Fruit fly (Drosophila melanogaster) whole organism, embryonic: Measurements from ENCODE around the gene pHCl-2.

Source experiments
- Aef1 ChIP-seq: fragments of 200-800 bp; sonication (Bioruptor generic); IDR thresholded peaks from 3 replicates; pipeline ENCODE4 v1.3.6; 2022; ENCODE audit warnings: missing biosample characterization, missing genetic modification characterization
- Awh ChIP-seq: fragments of 200-800 bp; sonication (Bioruptor generic); IDR thresholded peaks from 2 replicates; pipeline ENCODE4, ENCODE4 v1.3.6; 2022; ENCODE audit warnings: missing biosample characterization, missing genetic modification characterization
- CG10147 ChIP-seq: fragments of 200-800 bp; sonication (Bioruptor generic); optimal IDR thresholded peaks from 2 replicates; lab custom pipeline; 2019; ENCODE audit warnings: missing biosample characterization, mild to moderate bottlenecking, missing genetic modification characterization, moderate library complexity
- CG10321 ChIP-seq: fragments of 200-800 bp; sonication (Bioruptor generic); IDR thresholded peaks from 2 replicates; pipeline ENCODE4 v1.3.6; 2022; ENCODE audit warnings: missing biosample characterization, missing genetic modification characterization
- CG11695 ChIP-seq: fragments of 200-800 bp; sonication (Bioruptor generic); IDR thresholded peaks from 3 replicates; pipeline ENCODE4 v1.3.6; 2022; ENCODE audit warnings: missing biosample characterization, missing genetic modification characterization
- CG16815 ChIP-seq: fragments of 200-800 bp; sonication (Bioruptor generic); optimal IDR thresholded peaks from 3 replicates; lab custom pipeline; 2017; ENCODE audit warnings: missing biosample characterization, mild to moderate bottlenecking, missing genetic modification characterization
- CG17361 ChIP-seq: fragments of 200-800 bp; sonication (Bioruptor generic); IDR thresholded peaks from 3 replicates; pipeline ENCODE4 v1.3.6; 2022; ENCODE audit warnings: missing biosample characterization, missing genetic modification characterization
- CG18262 ChIP-seq: fragments of 200-800 bp; optimal IDR thresholded peaks from 3 replicates; lab custom pipeline; 2019; ENCODE audit warnings: missing biosample characterization, mild to moderate bottlenecking, missing genetic modification characterization, moderate library complexity
- CG18476 ChIP-seq: fragments of 200-800 bp; sonication (Bioruptor generic); optimal IDR thresholded peaks from 2 replicates; lab custom pipeline; 2016; ENCODE audit warnings: missing biosample characterization, mild to moderate bottlenecking, missing genetic modification characterization
- CG2202 ChIP-seq: fragments of 200-800 bp; sonication (Bioruptor generic); optimal IDR thresholded peaks from 2 replicates; lab custom pipeline; 2018; ENCODE audit warnings: missing biosample characterization, mild to moderate bottlenecking, missing genetic modification characterization
- CG31388 ChIP-seq: fragments of 200-800 bp; sonication (Bioruptor generic); optimal IDR thresholded peaks from 2 replicates; lab custom pipeline; 2016; ENCODE audit warnings: missing biosample characterization, missing genetic modification characterization
- CG32772 ChIP-seq: fragments of 200-800 bp; sonication (Bioruptor generic); IDR thresholded peaks from 2 replicates; pipeline ENCODE4 v1.3.6; 2022; ENCODE audit warnings: missing biosample characterization, missing genetic modification characterization
- CG5953 ChIP-seq: fragments of 200-800 bp; sonication (Bioruptor generic); IDR thresholded peaks from 2 replicates; pipeline ENCODE4 v1.3.6; 2022; ENCODE audit warnings: missing biosample characterization, missing genetic modification characterization
- CG7839 ChIP-seq: fragments of 200-800 bp; sonication (Bioruptor generic); optimal IDR thresholded peaks from 3 replicates; lab custom pipeline; 2018; ENCODE audit warnings: missing biosample characterization, mild to moderate bottlenecking, missing genetic modification characterization, moderate library complexity
- CG9215 ChIP-seq: fragments of 200-800 bp; sonication (Bioruptor generic); IDR thresholded peaks from 2 replicates; pipeline ENCODE4 v1.3.6; 2022; ENCODE audit warnings: missing biosample characterization, missing genetic modification characterization
- CG9437 ChIP-seq: fragments of 200-800 bp; sonication (Bioruptor generic); optimal IDR thresholded peaks from 2 replicates; lab custom pipeline; 2018; ENCODE audit warnings: missing biosample characterization, mild to moderate bottlenecking, missing genetic modification characterization
- CrebB ChIP-seq: fragments of 200-800 bp; sonication (Bioruptor generic); optimal IDR thresholded peaks from 3 replicates; lab custom pipeline; 2018; ENCODE audit warnings: missing biosample characterization, mild to moderate bottlenecking, missing genetic modification characterization
- Dek ChIP-seq: fragments of 200-800 bp; sonication (Bioruptor generic); optimal IDR thresholded peaks from 3 replicates; lab custom pipeline; 2019; ENCODE audit warnings: missing biosample characterization, mild to moderate bottlenecking, missing genetic modification characterization, moderate library complexity
- Eip74EF ChIP-seq, 2 experiments: fragments of 200-800 bp in 1 of 2; fragments of >200 bp in 1 of 2; sonication (Bioruptor generic) in 1 of 2; optimal IDR thresholded peaks; 2 replicates each; lab custom pipeline; 2017 to 2019; ENCODE audit warnings: missing biosample characterization in 2 of 2, missing genetic modification characterization in 2 of 2, mild to moderate bottlenecking in 1 of 2, moderate library complexity in 1 of 2
- GATAe ChIP-seq: fragments of 200-800 bp; sonication (Bioruptor generic); conservative IDR thresholded peaks from 2 replicates; pipeline ENCODE4 v1.3.6; 2022; ENCODE audit warnings: missing biosample characterization, missing genetic modification characterization
- Gsc ChIP-seq: fragments of 200-800 bp; sonication (Bioruptor generic); IDR thresholded peaks from 2 replicates; pipeline ENCODE4 v1.3.6; 2022; ENCODE audit warnings: missing biosample characterization, missing genetic modification characterization
- Hey ChIP-seq: fragments of 200-800 bp; sonication (Bioruptor generic); optimal IDR thresholded peaks from 3 replicates; lab custom pipeline; 2018; ENCODE audit warnings: missing biosample characterization, mild to moderate bottlenecking, missing genetic modification characterization
- Lim3 ChIP-seq: fragments of 200-800 bp; sonication (Bioruptor generic); IDR thresholded peaks from 2 replicates; pipeline ENCODE4 v1.3.6; 2022; ENCODE audit warnings: missing biosample characterization, missing genetic modification characterization
- Lpt ChIP-seq: fragments of >200 bp; optimal IDR thresholded peaks from 2 replicates; lab custom pipeline; 2018; ENCODE audit warnings: missing biosample characterization, missing genetic modification characterization
- MESR4 ChIP-seq: fragments of 200-800 bp; sonication (Bioruptor generic); optimal IDR thresholded peaks from 2 replicates; lab custom pipeline; 2018; ENCODE audit warnings: missing biosample characterization, mild to moderate bottlenecking, missing genetic modification characterization, moderate library complexity
- Max ChIP-seq: fragments of 200-800 bp; sonication (Bioruptor generic); optimal IDR thresholded peaks from 2 replicates; lab custom pipeline; 2016; ENCODE audit warnings: missing biosample characterization, mild to moderate bottlenecking, missing genetic modification characterization
- Xbp1 ChIP-seq: fragments of 200-800 bp; sonication (Bioruptor generic); optimal IDR thresholded peaks from 3 replicates; lab custom pipeline; 2016; ENCODE audit warnings: missing biosample characterization, mild to moderate bottlenecking, missing genetic modification characterization
- cato ChIP-seq: fragments of 200-800 bp; sonication (Bioruptor generic); optimal IDR thresholded peaks from 2 replicates; lab custom pipeline; 2016; ENCODE audit warnings: missing biosample characterization, missing genetic modification characterization, borderline replicate concordance
- disco-r ChIP-seq: fragments of 200-800 bp; sonication (Bioruptor generic); optimal IDR thresholded peaks from 2 replicates; lab custom pipeline; 2016; ENCODE audit warnings: missing biosample characterization, missing genetic modification characterization
- eve ChIP-seq, 2 experiments: fragments of >200 bp; optimal IDR thresholded peaks; 2 replicates each; lab custom pipeline; 2017; ENCODE audit warnings: missing biosample characterization in 2 of 2, missing genetic modification characterization in 2 of 2
- ftz-f1 ChIP-seq: fragments of 200-800 bp; sonication (Bioruptor generic); optimal IDR thresholded peaks from 2 replicates; lab custom pipeline; 2016; ENCODE audit warnings: missing biosample characterization, missing genetic modification characterization
- gem ChIP-seq: fragments of 200-800 bp; sonication (Bioruptor generic); optimal IDR thresholded peaks from 2 replicates; lab custom pipeline; 2019; ENCODE audit warnings: missing biosample characterization, mild to moderate bottlenecking, missing genetic modification characterization, moderate library complexity
- gsb ChIP-seq: fragments of 200-800 bp; sonication (Bioruptor generic); IDR thresholded peaks from 2 replicates; pipeline ENCODE4 v1.3.6; 2022; ENCODE audit warnings: missing biosample characterization, missing genetic modification characterization
- klu ChIP-seq: fragments of 200-800 bp; sonication (Bioruptor generic); IDR thresholded peaks from 2 replicates; pipeline ENCODE4 v1.3.6; 2022; ENCODE audit warnings: missing biosample characterization, missing genetic modification characterization
- lbe ChIP-seq: fragments of 200-800 bp; sonication (Bioruptor generic); optimal IDR thresholded peaks from 2 replicates; lab custom pipeline; 2016; ENCODE audit warnings: missing biosample characterization, mild to moderate bottlenecking, missing genetic modification characterization
- nmo ChIP-seq: fragments of 200-800 bp; sonication (Bioruptor generic); optimal IDR thresholded peaks from 2 replicates; lab custom pipeline; 2018; ENCODE audit warnings: missing biosample characterization, mild to moderate bottlenecking, missing genetic modification characterization, moderate library complexity
- onecut ChIP-seq: fragments of 200-800 bp; sonication (Bioruptor generic); IDR thresholded peaks from 2 replicates; pipeline ENCODE4 v1.3.6; 2022; ENCODE audit warnings: missing biosample characterization, missing genetic modification characterization
- pan ChIP-seq, 4 experiments: fragments of >200 bp in 3 of 4; fragments of 200-800 bp in 1 of 4; sonication (Bioruptor generic) in 1 of 4; optimal IDR thresholded peaks in 3 of 4; IDR thresholded peaks in 1 of 4; 2 replicates each; pipeline versions ENCODE4 v1.3.6 to Lab custom; 2017 to 2022; ENCODE audit warnings: missing biosample characterization in 2 of 4, missing genetic modification characterization in 2 of 4, mixed read lengths in 1 of 4
- peb ChIP-seq: fragments of 200-800 bp; sonication (Bioruptor generic); IDR thresholded peaks from 2 replicates; pipeline ENCODE4 v1.3.6; 2022; ENCODE audit warnings: missing biosample characterization, missing genetic modification characterization
- pfk ChIP-seq: fragments of 200-800 bp; sonication (Bioruptor generic); optimal IDR thresholded peaks from 2 replicates; lab custom pipeline; 2018; ENCODE audit warnings: missing biosample characterization, mild to moderate bottlenecking, missing genetic modification characterization, moderate library complexity
- phol ChIP-seq: fragments of 200-800 bp; sonication (Bioruptor generic); optimal IDR thresholded peaks from 3 replicates; lab custom pipeline; 2018; ENCODE audit warnings: missing biosample characterization, mild to moderate bottlenecking, missing genetic modification characterization, moderate library complexity
- row ChIP-seq: fragments of 200-800 bp; sonication (Bioruptor generic); IDR thresholded peaks from 3 replicates; pipeline ENCODE4 v1.3.6; 2022; ENCODE audit warnings: missing biosample characterization, missing genetic modification characterization
- salm ChIP-seq: fragments of 200-800 bp; sonication (Bioruptor generic); optimal IDR thresholded peaks from 2 replicates; lab custom pipeline; 2018; ENCODE audit warnings: missing biosample characterization, mild to moderate bottlenecking, missing genetic modification characterization
- sens-2 ChIP-seq: fragments of 200-800 bp; sonication (Bioruptor generic); IDR thresholded peaks from 2 replicates; pipeline ENCODE4 v1.3.6; 2022; ENCODE audit warnings: missing biosample characterization, missing genetic modification characterization
- slou ChIP-seq: fragments of 200-800 bp; sonication (Bioruptor generic); optimal IDR thresholded peaks from 3 replicates; lab custom pipeline; 2016; ENCODE audit warnings: missing biosample characterization, missing genetic modification characterization
- slp2 ChIP-seq: fragments of 200-800 bp; sonication (Bioruptor generic); optimal IDR thresholded peaks from 2 replicates; lab custom pipeline; 2016; ENCODE audit warnings: missing biosample characterization, missing genetic modification characterization
- ssp ChIP-seq: fragments of 200-800 bp; sonication (Bioruptor generic); IDR thresholded peaks from 2 replicates; pipeline ENCODE4 v1.3.6; 2022; ENCODE audit warnings: missing biosample characterization, missing genetic modification characterization
- tin ChIP-seq: fragments of 200-800 bp; sonication (Bioruptor generic); optimal IDR thresholded peaks from 3 replicates; lab custom pipeline; 2016; ENCODE audit warnings: missing biosample characterization, missing genetic modification characterization
- trem ChIP-seq: fragments of 200-800 bp; optimal IDR thresholded peaks from 3 replicates; lab custom pipeline; 2019; ENCODE audit warnings: missing biosample characterization, mild to moderate bottlenecking, missing genetic modification characterization, moderate library complexity
- vnd ChIP-seq: fragments of 200-800 bp; sonication (Bioruptor generic); IDR thresholded peaks from 3 replicates; pipeline ENCODE4 v1.3.6; 2022; ENCODE audit warnings: missing biosample characterization, missing genetic modification characterization; ENCODE audit not compliant: partially characterized antibody
- zfh2 ChIP-seq: fragments of 200-800 bp; sonication (Bioruptor generic); optimal IDR thresholded peaks from 2 replicates; lab custom pipeline; 2016; ENCODE audit warnings: missing biosample characterization, missing genetic modification characterization

pHCl-2 gene

dm6 chr3R:31325055-31325454, 19.9 kb upstream of the pHCl-2 start (continued):
- peak; percentile 68; the same call in 2 of the 3 replicates for TF ChIP-seq CG11695
- peak; percentile 75 for TF ChIP-seq Xbp1 (GFP tag; lab: Kevin White, UChicago)
- TF ChIP-seq CG9437, result peak; percentile 48
- TF ChIP-seq lbe (GFP tag; lab: Kevin White, UChicago), result no peak
- TF ChIP-seq CG18262 (tag; lab: Kevin White, UChicago), result peak; percentile 76
- TF ChIP-seq slp2, result no peak
- no peak for TF ChIP-seq cato
- no peak; the same call in 1 of the 2 replicates for TF ChIP-seq peb (GFP tag; lab: Robert Waterston, UW)
- peak; percentile 83 for TF ChIP-seq Awh
- TF ChIP-seq CG5953, result peak; percentile 77
- peak; percentile 81 for TF ChIP-seq gem
- peak; percentile 84 for TF ChIP-seq tin (GFP tag; lab: Kevin White, UChicago)
- no peak for TF ChIP-seq ftz-f1 (GFP tag; lab: Kevin White, UChicago)
- TF ChIP-seq CrebB (tag; lab: Kevin White, UChicago), result no peak
- peak; percentile 65 for TF ChIP-seq CG17361 (GFP tag; lab: Robert Waterston, UW)
- no peak for TF ChIP-seq disco-r (GFP tag; lab: Kevin White, UChicago)
- peak; percentile 33; the same call in 1 of the 2 replicates for TF ChIP-seq gsb
- TF ChIP-seq CG31388, result peak; percentile 40
- peak; percentile 86 for TF ChIP-seq phol (tag; lab: Kevin White, UChicago)
- TF ChIP-seq CG10321 (GFP tag; lab: Robert Waterston, UW), result no peak
- TF ChIP-seq klu (GFP tag; lab: Robert Waterston, UW), result peak; percentile 38; the same call in 1 of the 2 replicates
- peak; percentile 58 for TF ChIP-seq trem (tag; lab: Kevin White, UChicago)
- peak; percentile 69 for TF ChIP-seq ssp (GFP tag; lab: Robert Waterston, UW)
- peak; percentile 57 for TF ChIP-seq CG18476
- no peak for TF ChIP-seq CG16815 (GFP tag; lab: Kevin White, UChicago)
- no peak for TF ChIP-seq Lpt
- TF ChIP-seq slou (GFP tag; lab: Kevin White, UChicago), result no peak
- peak in 1 of 2 experiments; percentile 30 for TF ChIP-seq Eip74EF (GFP tag; optimal IDR thresholded peaks at IDR 0.05; lab: Kevin White, UChicago)
- TF ChIP-seq sens-2 (GFP tag; lab: Robert Waterston, UW), result peak; percentile 71
- TF ChIP-seq onecut (GFP tag; lab: Robert Waterston, UW), result peak; percentile 69
- no peak for TF ChIP-seq eve (GFP tag; optimal IDR thresholded peaks at IDR 0.05; lab: Kevin White, UChicago)
- TF ChIP-seq Lim3 (GFP tag; lab: Robert Waterston, UW), result peak; percentile 53; the same call in 1 of the 2 replicates
- no peak for TF ChIP-seq zfh2 (GFP tag; lab: Kevin White, UChicago)
- TF ChIP-seq vnd, result no peak
- peak; percentile 43; the same call in 1 of the 2 replicates for TF ChIP-seq Gsc (GFP tag; lab: Robert Waterston, UW)
- peak; percentile 73 for TF ChIP-seq CG10147
- peak; percentile 11 for TF ChIP-seq CG2202 (tag; lab: Kevin White, UChicago)
- TF ChIP-seq row (GFP tag; lab: Robert Waterston, UW), result peak; percentile 80
- peak; percentile 20 for TF ChIP-seq Dek
- peak; percentile 73 for TF ChIP-seq CG32772 (GFP tag; lab: Robert Waterston, UW)
- peak; percentile 68 for TF ChIP-seq CG7839
- TF ChIP-seq Max (GFP tag; lab: Kevin White, UChicago), result peak; percentile 60
- TF ChIP-seq pfk (GFP tag; lab: Kevin White, UChicago), result no peak
- peak; percentile 37; the same call in 1 of the 2 replicates for TF ChIP-seq CG9215 (GFP tag; lab: Robert Waterston, UW)
- TF ChIP-seq GATAe, result no peak
- peak; percentile 81 for TF ChIP-seq Aef1 (GFP tag; lab: Robert Waterston, UW)
- TF ChIP-seq nmo, result peak; percentile 59
- TF ChIP-seq Hey, result no peak
- peak; percentile 12 for TF ChIP-seq salm (tag; lab: Kevin White, UChicago)
- TF ChIP-seq pan (optimal IDR thresholded peaks at IDR 0.05; lab: Kevin White, UChicago), result no peak
- TF ChIP-seq pan (GFP tag; optimal IDR thresholded peaks at IDR 0.05 in 1 of 2, IDR thresholded peaks at IDR 0.05 in 1 of 2), result peak in 1 of 2 experiments; percentile 86
- TF ChIP-seq MESR4 (GFP tag; lab: Kevin White, UChicago), result no peak
